Worm (Caenorhabditis elegans) whole organism, L2 larva: Measurements from ENCODE around the gene smoc-1.

Source experiments
- C34F6.9 ChIP-seq: fragments of 150-350 bp; optimal IDR thresholded peaks from 2 replicates; lab custom pipeline; 2014; ENCODE audit warnings: missing biosample characterization, missing genetic modification characterization
- R02D3.7 ChIP-seq: fragments of 150-350 bp; optimal IDR thresholded peaks from 2 replicates; lab custom pipeline; 2014; ENCODE audit warnings: missing biosample characterization, missing genetic modification characterization
- ZK546.5 ChIP-seq: sonication (generic microtip); optimal IDR thresholded peaks from 2 replicates; lab custom pipeline; 2017; ENCODE audit warnings: missing biosample characterization, missing genetic modification characterization
- alr-1 ChIP-seq: fragments of 150-350 bp; optimal IDR thresholded peaks from 2 replicates; lab custom pipeline; 2014; ENCODE audit warnings: missing biosample characterization, missing genetic modification characterization
- blmp-1 ChIP-seq: sonication (generic microtip); optimal IDR thresholded peaks from 2 replicates; lab custom pipeline; 2017; ENCODE audit warnings: missing genetic modification characterization, mild to moderate bottlenecking, missing compliant biosample characterization, antibody characterized with exemption, moderate library complexity; ENCODE audit not compliant: insufficient read depth
- crh-2 ChIP-seq: sonication (generic microtip); optimal IDR thresholded peaks from 2 replicates; lab custom pipeline; 2017; ENCODE audit warnings: missing biosample characterization, missing genetic modification characterization
- egl-27 ChIP-seq: sonication (generic microtip); optimal IDR thresholded peaks from 3 replicates; lab custom pipeline; 2017; ENCODE audit warnings: missing biosample characterization, missing genetic modification reagents, missing genetic modification characterization
- elt-1 ChIP-seq: fragments of 150-350 bp; optimal IDR thresholded peaks from 2 replicates; lab custom pipeline; 2014; ENCODE audit warnings: missing biosample characterization, missing genetic modification characterization
- elt-3 ChIP-seq: sonication (generic microtip); optimal IDR thresholded peaks from 2 replicates; lab custom pipeline; 2017; ENCODE audit warnings: missing biosample characterization, missing genetic modification characterization
- fos-1 ChIP-seq: fragments of 150-350 bp; optimal IDR thresholded peaks from 2 replicates; lab custom pipeline; 2014; ENCODE audit warnings: missing biosample characterization, missing genetic modification characterization
- gmeb-1 ChIP-seq: fragments of 150-350 bp; optimal IDR thresholded peaks from 2 replicates; lab custom pipeline; 2014; ENCODE audit warnings: missing biosample characterization, missing genetic modification characterization
- lin-11 ChIP-seq: fragments of 150-350 bp; sonication (generic microtip); optimal IDR thresholded peaks from 2 replicates; lab custom pipeline; 2014; ENCODE audit warnings: missing biosample characterization, missing genetic modification characterization, inconsistent platforms, mixed read lengths
- lin-13 ChIP-seq: fragments of 150-350 bp; optimal IDR thresholded peaks from 2 replicates; lab custom pipeline; 2014; ENCODE audit warnings: missing biosample characterization, missing genetic modification reagents, missing genetic modification characterization
- lin-39 ChIP-seq: fragments of 150-350 bp; optimal IDR thresholded peaks from 2 replicates; lab custom pipeline; 2014; ENCODE audit warnings: missing biosample characterization, missing genetic modification reagents, missing genetic modification characterization
- lsy-2 ChIP-seq, 2 experiments: fragments of 150-350 bp in 1 of 2; sonication (generic microtip) in 1 of 2; optimal IDR thresholded peaks; 2 replicates each; lab custom pipeline; 2014 to 2017; ENCODE audit warnings: missing biosample characterization in 2 of 2, missing genetic modification characterization in 2 of 2
- mab-5 ChIP-seq: fragments of 150-350 bp; optimal IDR thresholded peaks from 2 replicates; lab custom pipeline; 2014; ENCODE audit warnings: missing biosample characterization, missing genetic modification characterization
- mbf-1 ChIP-seq: sonication (generic microtip); optimal IDR thresholded peaks from 2 replicates; lab custom pipeline; 2017; ENCODE audit warnings: missing biosample characterization, missing genetic modification characterization
- mdl-1 ChIP-seq, 2 experiments: fragments of 150-350 bp in 1 of 2; sonication (generic microtip) in 1 of 2; optimal IDR thresholded peaks; 2 replicates each; lab custom pipeline; 2017; ENCODE audit warnings: missing biosample characterization in 2 of 2, missing genetic modification characterization in 2 of 2
- nhr-11 ChIP-seq: fragments of 150-350 bp; optimal IDR thresholded peaks from 2 replicates; lab custom pipeline; 2014; ENCODE audit warnings: missing biosample characterization, missing genetic modification characterization
- nhr-12 ChIP-seq: fragments of 150-350 bp; optimal IDR thresholded peaks from 2 replicates; lab custom pipeline; 2014; ENCODE audit warnings: missing biosample characterization, missing genetic modification characterization
- nhr-129 ChIP-seq: fragments of 150-350 bp; optimal IDR thresholded peaks from 2 replicates; lab custom pipeline; 2014; ENCODE audit warnings: missing biosample characterization, missing genetic modification characterization
- nhr-21 ChIP-seq: fragments of 150-350 bp; optimal IDR thresholded peaks from 2 replicates; lab custom pipeline; 2014; ENCODE audit warnings: missing biosample characterization, missing genetic modification characterization
- nhr-23 ChIP-seq: fragments of 150-350 bp; optimal IDR thresholded peaks from 2 replicates; lab custom pipeline; 2014; ENCODE audit warnings: missing biosample characterization, missing genetic modification reagents, missing genetic modification characterization
- nhr-237 ChIP-seq: fragments of 150-350 bp; optimal IDR thresholded peaks from 2 replicates; lab custom pipeline; 2014; ENCODE audit warnings: missing biosample characterization, missing genetic modification characterization
- nhr-25 ChIP-seq: fragments of 150-350 bp; sonication (generic microtip); optimal IDR thresholded peaks from 3 replicates; lab custom pipeline; 2014; ENCODE audit warnings: missing biosample characterization, missing genetic modification characterization
- nhr-77 ChIP-seq: fragments of 150-350 bp; optimal IDR thresholded peaks from 2 replicates; lab custom pipeline; 2014; ENCODE audit warnings: missing biosample characterization, missing genetic modification characterization
- peb-1 ChIP-seq: fragments of 150-350 bp; optimal IDR thresholded peaks from 2 replicates; lab custom pipeline; 2014; ENCODE audit warnings: missing biosample characterization, missing genetic modification characterization
- sem-4 ChIP-seq: fragments of 150-350 bp; optimal IDR thresholded peaks from 2 replicates; lab custom pipeline; 2014; ENCODE audit warnings: missing biosample characterization, missing genetic modification reagents, missing genetic modification characterization
- skn-1 ChIP-seq: sonication (generic microtip); optimal IDR thresholded peaks from 2 replicates; lab custom pipeline; 2017; ENCODE audit warnings: missing biosample characterization, missing genetic modification characterization
- sma-3 ChIP-seq: sonication (generic microtip); optimal IDR thresholded peaks from 2 replicates; lab custom pipeline; 2016; ENCODE audit warnings: missing genetic modification reagents, missing genetic modification characterization, missing compliant biosample characterization
- sma-9 ChIP-seq, 2 experiments: fragments of 150-350 bp in 1 of 2; sonication (generic microtip) in 1 of 2; optimal IDR thresholded peaks; 2 replicates each; lab custom pipeline; 2014 to 2016; ENCODE audit warnings: missing genetic modification characterization in 2 of 2, mild to moderate bottlenecking in 1 of 2, missing biosample characterization in 1 of 2, missing compliant biosample characterization in 1 of 2, missing genetic modification reagents in 1 of 2, moderate library complexity in 1 of 2
- snpc-4 ChIP-seq: fragments of 150-350 bp; optimal IDR thresholded peaks from 2 replicates; lab custom pipeline; 2014; ENCODE audit warnings: missing biosample characterization, missing genetic modification characterization
- unc-39 ChIP-seq: fragments of 150-350 bp; optimal IDR thresholded peaks from 2 replicates; lab custom pipeline; 2014; ENCODE audit warnings: missing biosample characterization, missing genetic modification characterization
- unc-55 ChIP-seq: fragments of 150-350 bp; sonication (generic microtip); optimal IDR thresholded peaks from 3 replicates; lab custom pipeline; 2014; ENCODE audit warnings: missing biosample characterization, missing genetic modification reagents, missing genetic modification characterization
- zag-1 ChIP-seq: fragments of 150-350 bp; optimal IDR thresholded peaks from 2 replicates; lab custom pipeline; 2014; ENCODE audit warnings: missing biosample characterization, missing genetic modification characterization
- ztf-1 ChIP-seq: fragments of 200-800 bp; sonication (Bioruptor generic); conservative IDR thresholded peaks from 2 replicates; pipeline ENCODE4 v1.3.6; 2022; ENCODE audit warnings: missing genetic modification characterization, missing compliant biosample characterization
- ztf-11 ChIP-seq: sonication (generic microtip); optimal IDR thresholded peaks from 2 replicates; lab custom pipeline; 2017; ENCODE audit warnings: missing biosample characterization, missing genetic modification characterization

Gene smoc-1

DNA sequence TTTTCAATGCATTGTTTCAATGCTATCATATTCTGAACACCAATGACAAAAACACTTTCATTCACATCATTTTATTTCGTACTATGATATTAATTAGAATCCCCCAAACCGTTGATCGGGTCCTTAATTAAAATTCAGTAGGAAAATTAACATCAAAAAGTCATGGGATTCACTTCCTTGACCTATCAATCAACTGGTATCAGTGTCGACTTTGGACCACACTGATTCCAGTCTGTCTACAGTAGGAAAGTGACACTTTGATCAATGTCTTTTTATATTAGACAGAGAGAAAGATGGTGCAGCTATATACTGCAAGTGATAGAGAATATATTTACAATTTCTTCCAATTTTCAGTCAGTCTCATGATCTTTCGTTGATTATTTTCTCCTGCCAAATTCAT, 38.9 kb downstream of the smoc-1 start:
- TF ChIP-seq mbf-1 (no peak), ztf-1 (GFP tag; lab: Robert Waterston, UW) (no peak), egl-27 (tag; lab: Kevin White, UChicago) (no peak), mab-5 (tag; lab: Kevin White, UChicago) (no peak), nhr-237 (tag; lab: Kevin White, UChicago) (no peak), fos-1 (tag; lab: Kevin White, UChicago) (no peak), skn-1 (no peak), crh-2 (tag; lab: Kevin White, UChicago) (peak; percentile 8), blmp-1 (tag; lab: Kevin White, UChicago) (peak; percentile 2), sem-4 (tag; lab: Kevin White, UChicago) (no peak), zag-1 (tag; lab: Kevin White, UChicago) (no peak), nhr-25 (tag; lab: Kevin White, UChicago) (peak; percentile 53), lin-11 (tag; lab: Kevin White, UChicago) (no peak), lsy-2 (tag; optimal IDR thresholded peaks at IDR 0.05; lab: Kevin White, UChicago) (no peak), lin-39 (tag; lab: Kevin White, UChicago) (no peak), sma-9 (GFP tag; optimal IDR thresholded peaks at IDR 0.05; lab: Kevin White, UChicago) (peak; percentile 81), sma-9 (tag; optimal IDR thresholded peaks at IDR 0.05; lab: Kevin White, UChicago) (no peak), nhr-77 (tag; lab: Kevin White, UChicago) (no peak), C34F6.9 (tag; lab: Kevin White, UChicago) (no peak), R02D3.7 (tag; lab: Kevin White, UChicago) (no peak), nhr-21 (tag; lab: Kevin White, UChicago) (peak; percentile 13), unc-55 (GFP tag; lab: Kevin White, UChicago) (no peak), peb-1 (tag; lab: Kevin White, UChicago) (no peak), nhr-12 (tag; lab: Kevin White, UChicago) (no peak), elt-3 (tag; lab: Kevin White, UChicago) (no peak), alr-1 (tag; lab: Kevin White, UChicago) (no peak), snpc-4 (tag; lab: Kevin White, UChicago) (no peak), sma-3 (GFP tag; lab: Kevin White, UChicago) (peak; percentile 17), unc-39 (tag; lab: Kevin White, UChicago) (no peak), ztf-11 (tag; lab: Kevin White, UChicago) (no peak), gmeb-1 (tag; lab: Kevin White, UChicago) (no peak), nhr-23 (no peak), lin-13 (no peak), nhr-11 (no peak), ZK546.5 (tag; lab: Kevin White, UChicago) (no peak), mdl-1 (tag; optimal IDR thresholded peaks at IDR 0.05; lab: Kevin White, UChicago) (no peak)

DNA sequence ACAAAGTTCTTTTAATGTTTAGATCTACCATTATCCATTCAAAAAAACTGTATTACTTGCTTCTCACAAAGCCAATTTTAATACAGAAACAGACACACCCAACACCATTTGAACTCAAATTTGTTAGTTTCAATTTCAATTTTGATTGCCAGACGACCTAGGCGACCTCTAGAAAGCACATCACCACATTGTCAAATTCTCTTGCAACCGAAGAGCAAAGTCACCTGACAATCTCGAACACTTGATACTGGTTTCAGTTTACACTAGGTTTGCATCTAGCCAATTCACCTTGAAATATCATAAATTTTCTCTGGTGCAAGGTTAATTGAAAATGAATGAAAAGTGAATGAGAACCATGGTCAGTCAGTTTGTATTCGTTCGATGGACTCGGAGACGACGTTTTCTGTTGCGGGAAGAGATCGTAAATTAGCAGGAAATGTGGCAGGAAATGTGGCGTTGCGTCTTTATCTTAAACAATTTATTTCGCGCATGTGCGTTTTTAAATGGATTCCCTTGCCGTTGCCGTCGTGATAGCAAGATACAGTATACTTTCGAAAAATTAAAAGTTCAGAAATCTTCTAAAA, 39.9 kb downstream of the smoc-1 start:
- peak; percentile 50 for TF ChIP-seq blmp-1 (tag; lab: Kevin White, UChicago)
- peak; percentile 70 for TF ChIP-seq sma-9 (GFP tag; optimal IDR thresholded peaks at IDR 0.05; lab: Kevin White, UChicago)
- TF ChIP-seq sma-9 (tag; optimal IDR thresholded peaks at IDR 0.05; lab: Kevin White, UChicago): no peak
- TF ChIP-seq C34F6.9 (tag; lab: Kevin White, UChicago): no peak
- TF ChIP-seq sma-3 (GFP tag; lab: Kevin White, UChicago): peak; percentile 13
- no peak for TF ChIP-seq elt-1 (tag; lab: Kevin White, UChicago)
- peak; percentile 24 for TF ChIP-seq nhr-21 (tag; lab: Kevin White, UChicago)
- no peak for TF ChIP-seq nhr-12 (tag; lab: Kevin White, UChicago)
- no peak for TF ChIP-seq elt-3 (tag; lab: Kevin White, UChicago)
- TF ChIP-seq crh-2 (tag; lab: Kevin White, UChicago): peak; percentile 6
- TF ChIP-seq nhr-25 (tag; lab: Kevin White, UChicago): peak; percentile 68

DNA sequence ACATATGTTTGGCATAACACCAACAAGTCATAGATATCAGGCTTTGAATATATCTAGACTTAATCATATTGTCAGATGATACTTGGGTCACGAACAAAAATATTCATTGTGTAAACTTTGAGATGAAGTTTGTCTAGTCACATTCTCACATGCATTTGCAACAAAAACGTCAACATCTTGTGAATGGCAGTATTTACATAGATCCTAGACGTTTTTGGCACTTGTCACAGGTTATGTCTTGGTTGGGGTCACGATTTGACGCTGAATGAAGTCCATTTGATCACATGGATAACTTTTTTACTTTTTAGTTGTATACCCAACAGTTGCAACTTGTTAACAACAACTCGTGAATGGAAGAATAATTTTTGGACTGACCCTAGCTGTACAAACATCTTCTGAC, 40.9 kb downstream of the smoc-1 start:
- TF ChIP-seq nhr-129 (tag; lab: Kevin White, UChicago) (peak; percentile 49), lsy-2 (tag; optimal IDR thresholded peaks at IDR 0.05; lab: Kevin White, UChicago) (no peak)
